Worm (Caenorhabditis elegans): Measurements from ENCODE around the gene F39F10.3.

Gene F39F10.3

DNA sequence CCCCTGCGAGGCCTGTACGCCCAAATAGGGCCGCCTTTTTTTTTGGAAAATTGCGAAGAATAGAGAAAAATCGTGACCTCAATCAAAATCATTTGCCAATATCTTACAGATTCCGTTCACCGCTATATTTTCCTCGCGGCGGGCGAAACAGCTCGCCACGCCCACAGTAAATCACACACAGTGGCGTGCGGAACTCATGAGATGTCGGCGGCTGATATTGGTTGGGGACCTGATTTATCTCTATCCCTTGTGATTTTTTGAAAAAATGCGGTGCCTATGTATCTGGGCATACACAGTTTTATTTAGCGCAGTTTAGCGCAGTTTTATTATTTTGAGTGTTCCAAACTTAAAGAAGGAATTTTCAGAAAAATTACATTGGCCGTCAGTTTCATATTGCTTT is 33.6 kb downstream of the F39F10.3 start:
- TF ChIP-seq lsy-2 (tag; optimal IDR thresholded peaks at IDR 0.05) (no peak), hpl-2 (GFP tag; optimal IDR thresholded peaks at IDR 0.05) (no peak), unc-30 (tag; optimal IDR thresholded peaks at IDR 0.05) (no peak), jun-1 (tag; optimal IDR thresholded peaks at IDR 0.05) (no peak), ceh-8 (GFP tag; optimal IDR thresholded peaks at IDR 0.05) (no peak), lir-3 (tag; optimal IDR thresholded peaks at IDR 0.05; ENCODE audit: poor library complexity) (no peak), rnt-1 (tag; optimal IDR thresholded peaks at IDR 0.05) (peak; percentile 27), snpc-4 (tag; optimal IDR thresholded peaks at IDR 0.05) (peak; percentile 86), skn-1 (tag; optimal IDR thresholded peaks at IDR 0.05) (no peak), unc-86 (tag; optimal IDR thresholded peaks at IDR 0.05) (no peak), hlh-4 (tag; optimal IDR thresholded peaks at IDR 0.05) (no peak)

- no peak for TF ChIP-seq efl-3 (GFP tag; optimal IDR thresholded peaks at IDR 0.05)
- TF ChIP-seq zag-1 (tag; optimal IDR thresholded peaks at IDR 0.05) = no peak
- no peak for TF ChIP-seq alr-1 (tag; optimal IDR thresholded peaks at IDR 0.05; ENCODE audit: borderline replicate concordance)
- TF ChIP-seq unc-30 (tag; optimal IDR thresholded peaks at IDR 0.05) = no peak
- TF ChIP-seq nhr-85 (tag) = peak; percentile 34
- TF ChIP-seq hlh-4 (tag; optimal IDR thresholded peaks at IDR 0.05) = no peak
- TF ChIP-seq ztf-11 (tag; optimal IDR thresholded peaks at IDR 0.05) = no peak
- peak; percentile 53 for TF ChIP-seq nhr-71 (tag; optimal IDR thresholded peaks at IDR 0.05)
- TF ChIP-seq mef-2 (tag; optimal IDR thresholded peaks at IDR 0.05) = no peak
- TF ChIP-seq ets-5 (GFP tag; IDR thresholded peaks at IDR 0.05) = no peak
- no peak for TF ChIP-seq elt-2 (tag; optimal IDR thresholded peaks at IDR 0.05)
- no peak for TF ChIP-seq nhr-84 (tag; optimal IDR thresholded peaks at IDR 0.05)
- no peak for TF ChIP-seq isw-1 (GFP tag; IDR thresholded peaks at IDR 0.05)
- TF ChIP-seq pqm-1 (tag; optimal IDR thresholded peaks at IDR 0.05) = no peak
- no peak for TF ChIP-seq fkh-4 (tag; optimal IDR thresholded peaks at IDR 0.05; ENCODE audit: borderline replicate concordance)
- no peak for TF ChIP-seq nhr-12 (tag; optimal IDR thresholded peaks at IDR 0.05)
- peak in 1 of 3 experiments; percentile 63 for TF ChIP-seq ceh-82 (tag; optimal IDR thresholded peaks at IDR 0.05)
- TF ChIP-seq hlh-17 (GFP tag; optimal IDR thresholded peaks at IDR 0.05; ENCODE audit: borderline replicate concordance) = no peak
- peak; percentile 35 for TF ChIP-seq C16A3.4 (tag; optimal IDR thresholded peaks at IDR 0.05)
- no peak for TF ChIP-seq jun-1 (tag; optimal IDR thresholded peaks at IDR 0.05)
- TF ChIP-seq Y116A8C.19 (tag; optimal IDR thresholded peaks at IDR 0.05; ENCODE audit: borderline replicate concordance) = no peak
- no peak for TF ChIP-seq pax-3 (tag; optimal IDR thresholded peaks at IDR 0.05)
- TF ChIP-seq blmp-1 (tag; optimal IDR thresholded peaks at IDR 0.05) = no peak
- no peak for TF ChIP-seq tlp-1 (tag; optimal IDR thresholded peaks at IDR 0.05)
- no peak for TF ChIP-seq ces-1 (GFP tag; optimal IDR thresholded peaks at IDR 0.05)
- no peak for TF ChIP-seq snpc-4 (tag; optimal IDR thresholded peaks at IDR 0.05)
- TF ChIP-seq lin-13 (GFP tag; optimal IDR thresholded peaks at IDR 0.05) = peak; percentile 35
- TF ChIP-seq mdl-1 (tag; optimal IDR thresholded peaks at IDR 0.05) = peak in 1 of 2 experiments; percentile 18
- no peak for TF ChIP-seq vab-15 (tag; optimal IDR thresholded peaks at IDR 0.05)
- peak; percentile 33 for TF ChIP-seq swsn-7 (tag; optimal IDR thresholded peaks at IDR 0.05)
- no peak for TF ChIP-seq lin-15B (tag; optimal IDR thresholded peaks at IDR 0.05)
- no peak for TF ChIP-seq xbp-1 (tag; optimal IDR thresholded peaks at IDR 0.05)
- TF ChIP-seq dpl-1 (GFP tag; optimal IDR thresholded peaks at IDR 0.05) = no peak
- TF ChIP-seq dsc-1 (tag; optimal IDR thresholded peaks at IDR 0.05) = peak; percentile 54
- TF ChIP-seq irx-1 (tag; optimal IDR thresholded peaks at IDR 0.05) = no peak
- no peak for TF ChIP-seq lin-14 (GFP tag; optimal IDR thresholded peaks at IDR 0.05)
- TF ChIP-seq mep-1 (tag; optimal IDR thresholded peaks at IDR 0.05) = peak; percentile 60
- TF ChIP-seq ceh-90 (tag; optimal IDR thresholded peaks at IDR 0.05) = no peak
- TF ChIP-seq fos-1 (tag; optimal IDR thresholded peaks at IDR 0.05) = no peak
- no peak for TF ChIP-seq unc-98 (GFP tag; IDR thresholded peaks at IDR 0.05)
- no peak for TF ChIP-seq nhr-237 (tag; optimal IDR thresholded peaks at IDR 0.05)
- TF ChIP-seq elt-3 (tag; optimal IDR thresholded peaks at IDR 0.05) = no peak
- TF ChIP-seq hpl-2 (GFP tag; optimal IDR thresholded peaks at IDR 0.05) = no peak
- TF ChIP-seq nhr-28 (tag; optimal IDR thresholded peaks at IDR 0.05) = no peak
- peak; percentile 64 for TF ChIP-seq fkh-8 (tag; optimal IDR thresholded peaks at IDR 0.05)
- TF ChIP-seq grh-1 (GFP tag; IDR thresholded peaks at IDR 0.05) = no peak
These were observed 36.3 kb downstream of the F39F10.3 start for ce11 chrX:16928087-16928486.

Measured in whole organism, L1 larva.